Fruit fly (Drosophila melanogaster): Measurements from ENCODE around the gene Taf10.

DNA sequence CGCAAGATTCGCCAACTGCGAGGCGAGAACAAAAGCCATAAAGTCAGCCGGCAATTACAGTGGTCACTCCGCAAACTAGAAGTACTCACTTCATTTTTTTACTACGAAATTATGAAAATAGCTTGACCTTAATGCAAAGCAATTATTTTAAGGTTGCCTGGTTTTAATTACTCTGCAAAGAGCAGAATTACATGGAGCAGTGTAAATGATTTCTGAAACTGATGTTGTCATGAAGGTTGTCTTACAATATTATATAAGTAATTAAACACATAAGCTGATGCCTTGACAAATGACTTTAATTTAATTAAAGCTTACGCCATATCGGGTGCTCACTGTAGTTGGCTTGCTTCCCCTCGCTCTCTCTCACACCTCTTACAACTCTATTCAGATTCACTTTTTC is 33.5 kb upstream of the Taf10 start:
- TF ChIP-seq pan (optimal IDR thresholded peaks at IDR 0.05) (no peak), EcR (GFP tag; optimal IDR thresholded peaks at IDR 0.05) (no peak), CG8478 (optimal IDR thresholded peaks at IDR 0.05) (no peak), psq (optimal IDR thresholded peaks at IDR 0.05) (no peak)

Measured in whole organism.